Worm (Caenorhabditis elegans) whole organism, midembryonic: ENCODE data around the gene F46C8.1.

ENCODE experiments used
- T22C8.4 ChIP-seq: fragments of 200-800 bp; sonication (Bioruptor generic); IDR thresholded peaks from 2 replicates; pipeline ENCODE4 v1.3.6; 2022; ENCODE audit warnings: missing genetic modification characterization, missing compliant biosample characterization
- cog-1 ChIP-seq: sonication (generic microtip); optimal IDR thresholded peaks from 2 replicates; lab custom pipeline; 2016; ENCODE audit warnings: missing genetic modification characterization, missing compliant biosample characterization
- flt-1 ChIP-seq: fragments of 200-800 bp; sonication (Bioruptor generic); IDR thresholded peaks from 2 replicates; pipeline ENCODE4 v1.3.6; 2022; ENCODE audit warnings: missing genetic modification characterization, missing compliant biosample characterization
- med-1 ChIP-seq: sonication (generic microtip); optimal IDR thresholded peaks from 2 replicates; lab custom pipeline; 2017; ENCODE audit warnings: missing genetic modification characterization, mild to moderate bottlenecking, missing compliant biosample characterization, antibody characterized with exemption, missing genetic modification reagents; ENCODE audit not compliant: insufficient read depth
- ref-1 ChIP-seq: fragments of 200-800 bp; sonication (Bioruptor generic); conservative IDR thresholded peaks from 2 replicates; pipeline ENCODE4 v1.3.6; 2022; ENCODE audit warnings: missing genetic modification reagents, missing genetic modification characterization, missing compliant biosample characterization
- tab-1 ChIP-seq: fragments of 200-800 bp; sonication (Bioruptor generic); IDR thresholded peaks from 2 replicates; pipeline ENCODE4 v1.3.6; 2022; ENCODE audit warnings: missing genetic modification characterization, missing compliant biosample characterization
- ztf-23 ChIP-seq: fragments of 200-800 bp; sonication (Bioruptor generic); IDR thresholded peaks from 2 replicates; pipeline ENCODE4 v1.3.6; 2022; ENCODE audit warnings: missing genetic modification reagents, missing genetic modification characterization, missing compliant biosample characterization
- ztf-29 ChIP-seq: fragments of 200-800 bp; sonication (Bioruptor generic); IDR thresholded peaks from 2 replicates; pipeline ENCODE4 v1.3.6; 2022; ENCODE audit warnings: missing genetic modification reagents, missing genetic modification characterization, missing compliant biosample characterization

DNA sequence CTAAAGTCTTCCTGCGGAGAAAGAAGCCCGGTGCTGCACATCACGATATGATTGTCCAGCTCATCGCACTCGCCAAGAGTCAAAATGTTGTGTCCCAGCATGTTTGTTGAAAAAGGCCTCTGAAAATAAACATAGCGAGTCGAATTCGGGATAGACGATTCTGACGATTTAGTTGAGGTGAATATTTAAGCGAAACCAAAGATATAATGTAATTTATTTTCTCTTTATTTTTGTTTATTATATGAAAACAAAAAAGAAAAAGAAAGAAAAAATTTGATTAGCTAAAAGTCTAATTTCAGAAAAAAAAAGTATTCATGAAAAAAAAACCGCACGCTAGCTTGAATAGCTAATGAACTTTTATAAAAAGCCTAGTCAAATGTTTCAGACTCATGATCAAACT lies 15.6 kb upstream of the F46C8.1 start, which contains the start of gene ceh-14:
- no peak for TF ChIP-seq ztf-23 (GFP tag; lab: Robert Waterston, UW)
- TF ChIP-seq ref-1 (GFP tag; lab: Robert Waterston, UW): no peak
- TF ChIP-seq flt-1 (GFP tag; lab: Robert Waterston, UW): no peak
- TF ChIP-seq med-1 (GFP tag; lab: Kevin White, UChicago): no peak
- no peak for TF ChIP-seq T22C8.4 (GFP tag; lab: Robert Waterston, UW)
- TF ChIP-seq cog-1: no peak
- no peak for TF ChIP-seq ztf-29 (GFP tag; lab: Robert Waterston, UW)
- no peak for TF ChIP-seq tab-1 (GFP tag; lab: Robert Waterston, UW)
